Fruit fly (Drosophila melanogaster): ENCODE results near the gene Qsox3.
A peak's percentile ranks its signal among the peaks of the same experiment; 100 is the strongest.

Qsox3 gene

dm6 chr3R:21906867-21907266 is 4.7 kb upstream of the Qsox3 start:
- TF ChIP-seq dmrt93B (GFP tag; optimal IDR thresholded peaks at IDR 0.05) (no peak), Abd-B (GFP tag; optimal IDR thresholded peaks at IDR 0.05) (no peak), dsf (GFP tag; optimal IDR thresholded peaks at IDR 0.05; ENCODE audit: borderline replicate concordance) (no peak), CrebA (GFP tag; optimal IDR thresholded peaks at IDR 0.05; ENCODE audit: borderline replicate concordance) (no peak), Hr83 (GFP tag; optimal IDR thresholded peaks at IDR 0.05; ENCODE audit: poor library complexity, severe bottlenecking) (no peak), brk (GFP tag; optimal IDR thresholded peaks at IDR 0.05) (no peak), pan (optimal IDR thresholded peaks at IDR 0.05) (no peak), tai (GFP tag; optimal IDR thresholded peaks at IDR 0.05) (no peak), CG32264 (GFP tag; optimal IDR thresholded peaks at IDR 0.05) (no peak), Myc (optimal IDR thresholded peaks at IDR 0.05) (no peak), jim (GFP tag; optimal IDR thresholded peaks at IDR 0.05) (no peak), sv (GFP tag; optimal IDR thresholded peaks at IDR 0.05) (no peak), Rel (GFP tag; optimal IDR thresholded peaks at IDR 0.05) (no peak), Rel (tag; optimal IDR thresholded peaks at IDR 0.05) (no peak), psq (GFP tag; optimal IDR thresholded peaks at IDR 0.05) (no peak)

dm6 chr3R:21913447-21913846 is 1.8 kb downstream of the Qsox3 start, which contains the start of gene Qsox2:
TSS of gene Qsox2 (plus strand) at chr3R:21913747.
- TF ChIP-seq HLH106 (tag; optimal IDR thresholded peaks at IDR 0.05) (no peak), foxo (GFP tag; optimal IDR thresholded peaks at IDR 0.05) (no peak), Hr78 (GFP tag; optimal IDR thresholded peaks at IDR 0.05) (no peak), Vsx2 (GFP tag; optimal IDR thresholded peaks at IDR 0.05; ENCODE audit: partially characterized antibody) (peak; percentile 34)

dm6 chr3R:21916987-21917386 is 5.4 kb downstream of the Qsox3 start:
- no peak for TF ChIP-seq pan (optimal IDR thresholded peaks at IDR 0.05)
- peak; percentile 5 for TF ChIP-seq Dfd (GFP tag; optimal IDR thresholded peaks at IDR 0.05)
- TF ChIP-seq lola (GFP tag; optimal IDR thresholded peaks at IDR 0.05): no peak
- TF ChIP-seq CG32264 (GFP tag; optimal IDR thresholded peaks at IDR 0.05): no peak

- no peak for TF ChIP-seq Myc (optimal IDR thresholded peaks at IDR 0.05)
- TF ChIP-seq rgr (GFP tag; optimal IDR thresholded peaks at IDR 0.05): no peak
- TF ChIP-seq HLH106 (tag; optimal IDR thresholded peaks at IDR 0.05): no peak
- no peak for TF ChIP-seq brk (GFP tag; optimal IDR thresholded peaks at IDR 0.05)
- TF ChIP-seq psq (GFP tag; optimal IDR thresholded peaks at IDR 0.05): no peak
- TF ChIP-seq CrebA (GFP tag; optimal IDR thresholded peaks at IDR 0.05; ENCODE audit: borderline replicate concordance): no peak
- no peak for TF ChIP-seq tai (GFP tag; optimal IDR thresholded peaks at IDR 0.05)
- TF ChIP-seq dmrt93B (GFP tag; optimal IDR thresholded peaks at IDR 0.05): no peak
- no peak for TF ChIP-seq Vsx2 (GFP tag; optimal IDR thresholded peaks at IDR 0.05; ENCODE audit: partially characterized antibody)
These were observed 8.9 kb downstream of the Qsox3 start for dm6 chr3R:21920495-21920894.

- TF ChIP-seq HLH106 (tag; optimal IDR thresholded peaks at IDR 0.05): peak; percentile 69
- TF ChIP-seq dl (GFP tag; optimal IDR thresholded peaks at IDR 0.05; ENCODE audit: insufficient read depth in 1 of 2, partially characterized antibody in 2 of 2): no peak
- TF ChIP-seq Dif (GFP tag; optimal IDR thresholded peaks at IDR 0.05; ENCODE audit: partially characterized antibody): peak; percentile 19
- TF ChIP-seq OdsH (GFP tag; optimal IDR thresholded peaks at IDR 0.05): peak; percentile 65
- TF ChIP-seq dmrt93B (GFP tag; optimal IDR thresholded peaks at IDR 0.05): peak; percentile 62
- TF ChIP-seq rgr (GFP tag; optimal IDR thresholded peaks at IDR 0.05): peak; percentile 61
- TF ChIP-seq pan (optimal IDR thresholded peaks at IDR 0.05): peak; percentile 71
- peak; percentile 32 for TF ChIP-seq Hnf4 (GFP tag; optimal IDR thresholded peaks at IDR 0.05)
- peak; percentile 77 for TF ChIP-seq br (GFP tag; optimal IDR thresholded peaks at IDR 0.05)
- TF ChIP-seq Abd-B (GFP tag; optimal IDR thresholded peaks at IDR 0.05): no peak
- peak; percentile 79 for TF ChIP-seq jim (GFP tag; optimal IDR thresholded peaks at IDR 0.05)
- TF ChIP-seq Hr78 (GFP tag; optimal IDR thresholded peaks at IDR 0.05): no peak
- TF ChIP-seq Rel (GFP tag; optimal IDR thresholded peaks at IDR 0.05): no peak
- TF ChIP-seq Rel (tag; optimal IDR thresholded peaks at IDR 0.05): peak; percentile 96
- TF ChIP-seq sage (GFP tag; optimal IDR thresholded peaks at IDR 0.05): no peak
- no peak for TF ChIP-seq CrebA (GFP tag; optimal IDR thresholded peaks at IDR 0.05; ENCODE audit: borderline replicate concordance)
- TF ChIP-seq Jra (GFP tag; optimal IDR thresholded peaks at IDR 0.05): peak; percentile 46
- TF ChIP-seq Vsx2 (GFP tag; optimal IDR thresholded peaks at IDR 0.05; ENCODE audit: partially characterized antibody): no peak
- TF ChIP-seq brk (GFP tag; optimal IDR thresholded peaks at IDR 0.05): no peak
- peak; percentile 82 for TF ChIP-seq fru (GFP tag; optimal IDR thresholded peaks at IDR 0.05)
- no peak for TF ChIP-seq sv (GFP tag; optimal IDR thresholded peaks at IDR 0.05)
- TF ChIP-seq foxo (GFP tag; optimal IDR thresholded peaks at IDR 0.05): peak in 1 of 2 experiments; percentile 68
- peak; percentile 46 for TF ChIP-seq CG9705 (GFP tag; optimal IDR thresholded peaks at IDR 0.05)
- peak; percentile 90 for TF ChIP-seq woc (GFP tag; optimal IDR thresholded peaks at IDR 0.05)
- peak; percentile 71 for TF ChIP-seq psq (GFP tag; optimal IDR thresholded peaks at IDR 0.05)
- TF ChIP-seq Hr83 (GFP tag; optimal IDR thresholded peaks at IDR 0.05; ENCODE audit: poor library complexity, severe bottlenecking): peak; percentile 12
- TF ChIP-seq Dfd (GFP tag; optimal IDR thresholded peaks at IDR 0.05): peak; percentile 42
- TF ChIP-seq N (GFP tag; optimal IDR thresholded peaks at IDR 0.05): no peak
- no peak for TF ChIP-seq Myc (optimal IDR thresholded peaks at IDR 0.05)
- TF ChIP-seq Sp1 (GFP tag; optimal IDR thresholded peaks at IDR 0.05): peak; percentile 75
- no peak for TF ChIP-seq dsf (GFP tag; optimal IDR thresholded peaks at IDR 0.05; ENCODE audit: borderline replicate concordance)
- TF ChIP-seq tai (GFP tag; optimal IDR thresholded peaks at IDR 0.05): no peak
- TF ChIP-seq h (GFP tag; optimal IDR thresholded peaks at IDR 0.05): peak; percentile 72
- TF ChIP-seq GATAd (GFP tag; optimal IDR thresholded peaks at IDR 0.05): no peak
These were observed 10.0 kb downstream of the Qsox3 start for dm6 chr3R:21921363-21922208.
